Fruit fly (Drosophila melanogaster) whole organism, embryonic: ENCODE results near the gene CG18747.

Experiments used
- C15 ChIP-seq: fragments of 200-800 bp; sonication (Bioruptor generic); IDR thresholded peaks from 3 replicates; pipeline ENCODE4 v1.3.6; 2022; ENCODE audit warnings: missing biosample characterization, missing genetic modification characterization
- CG10321 ChIP-seq: fragments of 200-800 bp; sonication (Bioruptor generic); IDR thresholded peaks from 2 replicates; pipeline ENCODE4 v1.3.6; 2022; ENCODE audit warnings: missing biosample characterization, missing genetic modification characterization
- CG11695 ChIP-seq: fragments of 200-800 bp; sonication (Bioruptor generic); IDR thresholded peaks from 3 replicates; pipeline ENCODE4 v1.3.6; 2022; ENCODE audit warnings: missing biosample characterization, missing genetic modification characterization
- CG13296 ChIP-seq: fragments of 200-800 bp; sonication (Bioruptor generic); optimal IDR thresholded peaks from 3 replicates; lab custom pipeline; 2018; ENCODE audit warnings: missing biosample characterization, mild to moderate bottlenecking, missing genetic modification characterization
- CG13624 ChIP-seq: fragments of 200-800 bp; sonication (Bioruptor generic); optimal IDR thresholded peaks from 2 replicates; lab custom pipeline; 2016; ENCODE audit warnings: missing biosample characterization, missing genetic modification characterization
- CG14050 ChIP-seq: fragments of 200-800 bp; sonication (Bioruptor generic); IDR thresholded peaks from 3 replicates; pipeline ENCODE4 v1.3.6; 2022; ENCODE audit warnings: missing biosample characterization, missing genetic modification characterization
- CG15696 ChIP-seq: fragments of 200-800 bp; sonication (Bioruptor generic); optimal IDR thresholded peaks from 2 replicates; lab custom pipeline; 2019; ENCODE audit warnings: missing biosample characterization, mild to moderate bottlenecking, missing genetic modification characterization, moderate library complexity
- CG17385 ChIP-seq: fragments of 200-800 bp; sonication (Bioruptor generic); optimal IDR thresholded peaks from 3 replicates; lab custom pipeline; 2018; ENCODE audit warnings: missing biosample characterization, mild to moderate bottlenecking, missing genetic modification characterization
- CG17829 ChIP-seq: fragments of 200-800 bp; optimal IDR thresholded peaks from 2 replicates; lab custom pipeline; 2019; ENCODE audit warnings: missing biosample characterization, mild to moderate bottlenecking, missing genetic modification characterization, moderate library complexity
- CG18011 ChIP-seq: fragments of 200-800 bp; sonication (Bioruptor generic); optimal IDR thresholded peaks from 2 replicates; lab custom pipeline; 2017; ENCODE audit warnings: missing biosample characterization, missing genetic modification characterization, mild to moderate bottlenecking, moderate library complexity, missing genotype
- CG18599 ChIP-seq: fragments of 200-800 bp; sonication (Bioruptor generic); optimal IDR thresholded peaks from 3 replicates; lab custom pipeline; 2017; ENCODE audit warnings: missing biosample characterization, missing genetic modification characterization, mild to moderate bottlenecking, moderate library complexity, missing genetic modification reagents
- CG2116 ChIP-seq: fragments of 200-800 bp; sonication (Bioruptor generic); optimal IDR thresholded peaks from 3 replicates; lab custom pipeline; 2018; ENCODE audit warnings: missing biosample characterization, mild to moderate bottlenecking, missing genetic modification characterization
- CG2678 ChIP-seq: fragments of 200-800 bp; sonication (Bioruptor generic); optimal IDR thresholded peaks from 3 replicates; lab custom pipeline; 2019; ENCODE audit warnings: missing biosample characterization, mild to moderate bottlenecking, missing genetic modification characterization, moderate library complexity
- CG2712 ChIP-seq: fragments of 200-800 bp; optimal IDR thresholded peaks from 3 replicates; lab custom pipeline; 2019; ENCODE audit warnings: missing biosample characterization, mild to moderate bottlenecking, missing genetic modification characterization, moderate library complexity
- CG30403 ChIP-seq: fragments of 200-800 bp; sonication (Bioruptor generic); optimal IDR thresholded peaks from 3 replicates; lab custom pipeline; 2016; ENCODE audit warnings: missing biosample characterization, missing genetic modification characterization
- CG31441 ChIP-seq: fragments of 200-800 bp; sonication (Bioruptor generic); IDR thresholded peaks from 2 replicates; pipeline ENCODE4 v1.3.6; 2022; ENCODE audit warnings: missing biosample characterization, missing genetic modification characterization
- CG3281 ChIP-seq: fragments of 200-800 bp; sonication (Bioruptor generic); optimal IDR thresholded peaks from 3 replicates; lab custom pipeline; 2017; ENCODE audit warnings: missing biosample characterization, mild to moderate bottlenecking, missing genetic modification characterization
- CG34224 ChIP-seq: fragments of 200-800 bp; sonication (Bioruptor generic); IDR thresholded peaks from 3 replicates; pipeline ENCODE4 v1.3.6; 2022; ENCODE audit warnings: missing biosample characterization, missing genetic modification characterization; ENCODE audit not compliant: partially characterized antibody
- CG6654 ChIP-seq: fragments of 200-800 bp; sonication (Bioruptor generic); optimal IDR thresholded peaks from 2 replicates; lab custom pipeline; 2017; ENCODE audit warnings: missing biosample characterization, mild to moderate bottlenecking, missing genetic modification characterization
- CG7786 ChIP-seq: fragments of 200-800 bp; sonication (Bioruptor generic); optimal IDR thresholded peaks from 2 replicates; lab custom pipeline; 2016; ENCODE audit warnings: missing biosample characterization, missing genetic modification characterization
- CG7987 ChIP-seq: fragments of 200-800 bp; sonication (Bioruptor generic); optimal IDR thresholded peaks from 2 replicates; lab custom pipeline; 2018; ENCODE audit warnings: missing biosample characterization, mild to moderate bottlenecking, missing genetic modification characterization, moderate library complexity
- CG9215 ChIP-seq: fragments of 200-800 bp; sonication (Bioruptor generic); IDR thresholded peaks from 2 replicates; pipeline ENCODE4 v1.3.6; 2022; ENCODE audit warnings: missing biosample characterization, missing genetic modification characterization
- CTCF ChIP-seq: fragments of 200-800 bp; sonication (Bioruptor generic); optimal IDR thresholded peaks from 2 replicates; lab custom pipeline; 2017; ENCODE audit warnings: missing biosample characterization, mild to moderate bottlenecking, missing genetic modification characterization, moderate library complexity
- Chrac-16 ChIP-seq: fragments of 200-800 bp; sonication (Bioruptor generic); optimal IDR thresholded peaks from 3 replicates; lab custom pipeline; 2016; ENCODE audit warnings: missing biosample characterization, missing genetic modification characterization
- CrebB ChIP-seq: fragments of 200-800 bp; sonication (Bioruptor generic); optimal IDR thresholded peaks from 3 replicates; lab custom pipeline; 2018; ENCODE audit warnings: missing biosample characterization, mild to moderate bottlenecking, missing genetic modification characterization
- Deaf1 ChIP-seq: fragments of 200-800 bp; optimal IDR thresholded peaks from 3 replicates; lab custom pipeline; 2019; ENCODE audit warnings: missing biosample characterization, mild to moderate bottlenecking, missing genetic modification characterization, moderate library complexity
- Dip3 ChIP-seq: fragments of 200-800 bp; sonication (Bioruptor generic); optimal IDR thresholded peaks from 3 replicates; lab custom pipeline; 2016; ENCODE audit warnings: missing biosample characterization, missing genetic modification characterization
- Dll ChIP-seq: fragments of 200-800 bp; sonication (Bioruptor generic); IDR thresholded peaks from 4 replicates; pipeline ENCODE4 v1.3.6; 2022; ENCODE audit warnings: missing biosample characterization, missing genetic modification characterization; ENCODE audit not compliant: partially characterized antibody
- Ets65A ChIP-seq: fragments of 200-800 bp; sonication (Bioruptor generic); peaks from one replicate; lab custom pipeline; 2016; ENCODE audit warnings: missing biosample characterization, missing genetic modification characterization
- Hr3 ChIP-seq: fragments of 200-800 bp; sonication (Bioruptor generic); optimal IDR thresholded peaks from 3 replicates; lab custom pipeline; 2016; ENCODE audit warnings: missing biosample characterization, missing genetic modification characterization
- NC2α ChIP-seq: fragments of 200-800 bp; sonication (Bioruptor generic); optimal IDR thresholded peaks from 2 replicates; lab custom pipeline; 2016; ENCODE audit warnings: missing biosample characterization, missing genetic modification characterization
- NFAT ChIP-seq: fragments of 200-800 bp; sonication (Bioruptor generic); IDR thresholded peaks from 2 replicates; pipeline ENCODE4 v1.3.6; 2022; ENCODE audit warnings: missing biosample characterization, missing genetic modification characterization
- Ptx1 ChIP-seq: fragments of 200-800 bp; sonication (Bioruptor generic); IDR thresholded peaks from 2 replicates; pipeline ENCODE4 v1.3.6; 2022; ENCODE audit warnings: missing biosample characterization, missing genetic modification characterization
- Sin3A ChIP-seq: fragments of >200 bp; optimal IDR thresholded peaks from 2 replicates; lab custom pipeline; 2018
- az2 ChIP-seq: fragments of 200-800 bp; sonication (Bioruptor generic); optimal IDR thresholded peaks from 3 replicates; lab custom pipeline; 2016; ENCODE audit warnings: missing biosample characterization, missing genetic modification characterization
- bab2 ChIP-seq: fragments of 200-800 bp; sonication (Bioruptor generic); optimal IDR thresholded peaks from 2 replicates; lab custom pipeline; 2016; ENCODE audit warnings: missing biosample characterization, missing genetic modification characterization
- bbx ChIP-seq: fragments of 200-800 bp; sonication (Bioruptor generic); IDR thresholded peaks from 2 replicates; pipeline ENCODE4 v1.3.6; 2022; ENCODE audit warnings: missing biosample characterization, missing genetic modification characterization; ENCODE audit not compliant: partially characterized antibody
- cad ChIP-seq: fragments of >200 bp; optimal IDR thresholded peaks from 2 replicates; lab custom pipeline; 2017; ENCODE audit warnings: missing biosample characterization, missing genetic modification characterization
- cato ChIP-seq: fragments of 200-800 bp; sonication (Bioruptor generic); optimal IDR thresholded peaks from 2 replicates; lab custom pipeline; 2016; ENCODE audit warnings: missing biosample characterization, missing genetic modification characterization, borderline replicate concordance
- gem ChIP-seq: fragments of 200-800 bp; sonication (Bioruptor generic); optimal IDR thresholded peaks from 2 replicates; lab custom pipeline; 2019; ENCODE audit warnings: missing biosample characterization, mild to moderate bottlenecking, missing genetic modification characterization, moderate library complexity
- gsb-n ChIP-seq: fragments of 200-800 bp; sonication (Bioruptor generic); optimal IDR thresholded peaks from 3 replicates; lab custom pipeline; 2018; ENCODE audit warnings: missing biosample characterization, mild to moderate bottlenecking, missing genetic modification characterization
- jing ChIP-seq: fragments of 200-800 bp; sonication (Bioruptor generic); optimal IDR thresholded peaks from 2 replicates; lab custom pipeline; 2018; ENCODE audit warnings: missing biosample characterization, mild to moderate bottlenecking, missing genetic modification characterization
- kni ChIP-seq: fragments of 200-800 bp; sonication (Bioruptor generic); optimal IDR thresholded peaks from 3 replicates; lab custom pipeline; 2017; ENCODE audit warnings: mild to moderate bottlenecking, missing biosample characterization, missing genetic modification reagents, missing genetic modification characterization
- lilli ChIP-seq: fragments of 200-800 bp; sonication (Bioruptor generic); optimal IDR thresholded peaks from 3 replicates; lab custom pipeline; 2016; ENCODE audit warnings: missing biosample characterization, missing genetic modification characterization
- lmd ChIP-seq: fragments of 200-800 bp; sonication (Bioruptor generic); IDR thresholded peaks from 2 replicates; pipeline ENCODE4 v1.3.6; 2022; ENCODE audit warnings: missing biosample characterization, missing genetic modification characterization
- lola ChIP-seq, 3 experiments: fragments of >200 bp in 2 of 3; fragments of 200-800 bp in 1 of 3; sonication (Bioruptor generic) in 1 of 3; optimal IDR thresholded peaks; 2 replicates each; lab custom pipeline; 2017 to 2019; ENCODE audit warnings: missing biosample characterization in 3 of 3, missing genetic modification characterization in 3 of 3, mild to moderate bottlenecking in 1 of 3, moderate library complexity in 1 of 3
- onecut ChIP-seq: fragments of 200-800 bp; sonication (Bioruptor generic); IDR thresholded peaks from 2 replicates; pipeline ENCODE4 v1.3.6; 2022; ENCODE audit warnings: missing biosample characterization, missing genetic modification characterization
- prd ChIP-seq, 3 experiments: fragments of >200 bp in 2 of 3; fragments of 200-800 bp in 1 of 3; sonication (Bioruptor generic) in 1 of 3; optimal IDR thresholded peaks in 2 of 3; IDR thresholded peaks in 1 of 3; 2 replicates in 2 of 3; 3 replicates in 1 of 3; pipeline versions ENCODE4 v1.3.6 to Lab custom; 2017 to 2022; ENCODE audit warnings: missing biosample characterization in 1 of 3, missing genetic modification characterization in 1 of 3
- ranshi ChIP-seq: fragments of 200-800 bp; sonication (Bioruptor generic); IDR thresholded peaks from 2 replicates; pipeline ENCODE4 v1.3.6; 2022; ENCODE audit warnings: missing biosample characterization, missing genetic modification characterization
- so ChIP-seq: fragments of 200-800 bp; sonication (Bioruptor generic); IDR thresholded peaks from 3 replicates; pipeline ENCODE4 v1.3.6; 2022; ENCODE audit warnings: missing biosample characterization, missing genetic modification characterization
- tna ChIP-seq: fragments of 200-800 bp; sonication (Bioruptor generic); IDR thresholded peaks from 2 replicates; pipeline ENCODE4 v1.3.6; 2022; ENCODE audit warnings: missing biosample characterization, missing genetic modification characterization; ENCODE audit not compliant: partially characterized antibody
- twi ChIP-seq: fragments of 200-800 bp; optimal IDR thresholded peaks from 2 replicates; lab custom pipeline; 2019; ENCODE audit warnings: missing biosample characterization, mild to moderate bottlenecking, missing genetic modification characterization, moderate library complexity

CG18747 gene

DNA sequence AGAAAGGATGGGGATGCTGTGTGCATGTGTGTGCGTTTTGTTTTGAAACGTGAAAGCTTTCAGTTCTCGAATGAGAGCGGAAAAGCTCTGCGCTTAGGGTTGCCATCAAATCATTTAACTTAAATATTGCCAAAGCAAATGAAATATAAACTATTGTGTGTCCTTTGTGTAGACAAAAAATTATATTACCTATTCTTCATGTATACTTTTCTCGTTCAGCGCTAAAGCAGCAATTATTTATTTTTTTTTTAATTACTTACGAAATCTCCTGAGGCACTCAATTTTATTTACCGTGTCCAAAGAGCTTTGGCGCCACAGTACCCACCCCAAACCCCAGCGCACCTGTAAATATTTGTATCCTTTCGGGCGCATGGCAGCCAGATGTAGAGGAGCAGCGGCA is 38.3 kb upstream of the CG18747 start (continued):
- TF ChIP-seq cad = no peak
- TF ChIP-seq C15 = no peak
- peak; percentile 49 for TF ChIP-seq CG30403 (GFP tag; lab: Kevin White, UChicago)
- TF ChIP-seq az2 (GFP tag; lab: Kevin White, UChicago) = peak; percentile 8
- TF ChIP-seq CG2678 (tag; lab: Kevin White, UChicago) = peak; percentile 69
- TF ChIP-seq kni (GFP tag; lab: Kevin White, UChicago) = no peak
- no peak for TF ChIP-seq NFAT (GFP tag; lab: Robert Waterston, UW)
- TF ChIP-seq Hr3 (GFP tag; lab: Kevin White, UChicago) = no peak
- TF ChIP-seq CG17829 (tag; lab: Kevin White, UChicago) = no peak
- TF ChIP-seq Dip3 = peak; percentile 6
- TF ChIP-seq lola (GFP tag; optimal IDR thresholded peaks at IDR 0.05; lab: Kevin White, UChicago) = no peak
- no peak for TF ChIP-seq onecut (GFP tag; lab: Robert Waterston, UW)
- no peak for TF ChIP-seq CG7987 (GFP tag; lab: Kevin White, UChicago)
- TF ChIP-seq lilli = peak; percentile 67
- TF ChIP-seq CG18599 (GFP tag; lab: Kevin White, UChicago) = peak; percentile 84
- no peak for TF ChIP-seq tna
- no peak for TF ChIP-seq CrebB (tag; lab: Kevin White, UChicago)
- peak; percentile 46 for TF ChIP-seq CG3281 (GFP tag; lab: Kevin White, UChicago)
- peak; percentile 41; the same call in 1 of the 2 replicates for TF ChIP-seq lmd
- no peak for TF ChIP-seq CG7786 (GFP tag; lab: Kevin White, UChicago)
- peak; percentile 45 for TF ChIP-seq Ptx1 (GFP tag; lab: Robert Waterston, UW)
- no peak for TF ChIP-seq CG14050 (GFP tag; lab: Robert Waterston, UW)
- 0 out of 3 replicates have a peak, but pooled peaks have one; percentile 28 for TF ChIP-seq CG11695 (GFP tag; lab: Robert Waterston, UW)
- no peak for TF ChIP-seq NC2α (GFP tag; lab: Kevin White, UChicago)
- TF ChIP-seq prd (optimal IDR thresholded peaks at IDR 0.05; lab: Kevin White, UChicago) = no peak
- TF ChIP-seq prd (GFP tag; IDR thresholded peaks at IDR 0.05; lab: Robert Waterston, UW) = peak; percentile 50; the same call in 2 of the 3 replicates
- TF ChIP-seq Ets65A = peak; percentile 89
- no peak for TF ChIP-seq CTCF (GFP tag; lab: Kevin White, UChicago)
- TF ChIP-seq CG9215 = peak; percentile 54; the same call in 1 of the 2 replicates
- TF ChIP-seq CG34224 (GFP tag; lab: Robert Waterston, UW) = no peak
- no peak for TF ChIP-seq CG2116 (GFP tag; lab: Kevin White, UChicago)
- TF ChIP-seq jing (GFP tag; lab: Kevin White, UChicago) = no peak
- TF ChIP-seq gem (tag; lab: Kevin White, UChicago) = peak; percentile 54
- TF ChIP-seq CG10321 = no peak
- TF ChIP-seq Deaf1 (tag; lab: Kevin White, UChicago) = no peak
- TF ChIP-seq cato (GFP tag; lab: Kevin White, UChicago) = no peak
- 0 out of 2 replicates have a peak, but pooled peaks have one; percentile 19 for TF ChIP-seq CG31441 (GFP tag; lab: Robert Waterston, UW)
- TF ChIP-seq ranshi (GFP tag; lab: Robert Waterston, UW) = peak; percentile 54
- no peak for TF ChIP-seq CG17385
- TF ChIP-seq CG18011 (GFP tag; lab: Kevin White, UChicago) = peak; percentile 26
- TF ChIP-seq CG13296 = peak; percentile 29
- TF ChIP-seq gsb-n (tag; lab: Kevin White, UChicago) = no peak
- TF ChIP-seq Sin3A (lab: Kevin White, UChicago) = no peak
- no peak for TF ChIP-seq so (GFP tag; lab: Robert Waterston, UW)
- no peak for TF ChIP-seq CG6654 (GFP tag; lab: Kevin White, UChicago)
- no peak for TF ChIP-seq CG2712 (tag; lab: Kevin White, UChicago)
- no peak for TF ChIP-seq Dll (GFP tag; lab: Robert Waterston, UW)
- no peak for TF ChIP-seq Chrac-16
- TF ChIP-seq bab2 (GFP tag; lab: Kevin White, UChicago) = no peak
- no peak for TF ChIP-seq twi
- TF ChIP-seq CG15696 (tag; lab: Kevin White, UChicago) = no peak
- peak; percentile 40 for TF ChIP-seq CG13624 (GFP tag; lab: Kevin White, UChicago)
- no peak for TF ChIP-seq bbx (GFP tag; lab: Robert Waterston, UW)
